Fruit fly (Drosophila melanogaster) whole organism, embryonic: ENCODE results near the gene Flad1.

Experiments
- ATbp ChIP-seq: fragments of 200-800 bp; sonication (Bioruptor generic); optimal IDR thresholded peaks from 2 replicates; lab custom pipeline; 2017; ENCODE audit warnings: missing biosample characterization, mild to moderate bottlenecking, missing genetic modification characterization, missing genetic modification reagents
- Aef1 ChIP-seq: fragments of 200-800 bp; sonication (Bioruptor generic); IDR thresholded peaks from 3 replicates; pipeline ENCODE4 v1.3.6; 2022; ENCODE audit warnings: missing biosample characterization, missing genetic modification characterization
- Bteb2 ChIP-seq: fragments of 200-800 bp; sonication (Bioruptor generic); optimal IDR thresholded peaks from 2 replicates; lab custom pipeline; 2016; ENCODE audit warnings: missing biosample characterization, missing genetic modification characterization
- C15 ChIP-seq: fragments of 200-800 bp; sonication (Bioruptor generic); IDR thresholded peaks from 3 replicates; pipeline ENCODE4 v1.3.6; 2022; ENCODE audit warnings: missing biosample characterization, missing genetic modification characterization
- CG12071 ChIP-seq: fragments of 200-800 bp; sonication (Bioruptor generic); optimal IDR thresholded peaks from 3 replicates; lab custom pipeline; 2018; ENCODE audit warnings: missing biosample characterization, mild to moderate bottlenecking, missing genetic modification characterization
- CG12155 ChIP-seq: fragments of 200-800 bp; sonication (Bioruptor generic); optimal IDR thresholded peaks from 3 replicates; lab custom pipeline; 2016; ENCODE audit warnings: missing biosample characterization, missing genetic modification characterization
- CG12236 ChIP-seq: fragments of 200-800 bp; sonication (Bioruptor generic); optimal IDR thresholded peaks from 2 replicates; lab custom pipeline; 2016; ENCODE audit warnings: missing biosample characterization, missing genetic modification characterization
- CG12299 ChIP-seq: fragments of 200-800 bp; sonication (Bioruptor generic); optimal IDR thresholded peaks from 2 replicates; lab custom pipeline; 2018; ENCODE audit warnings: missing biosample characterization, mild to moderate bottlenecking, missing genetic modification characterization
- CG1233 ChIP-seq: fragments of 200-800 bp; sonication (Bioruptor generic); optimal IDR thresholded peaks from 4 replicates; lab custom pipeline; 2018; ENCODE audit warnings: missing biosample characterization, mild to moderate bottlenecking, missing genetic modification characterization
- CG14441 ChIP-seq: fragments of 200-800 bp; sonication (Bioruptor generic); IDR thresholded peaks from 2 replicates; pipeline ENCODE4 v1.3.6; 2022; ENCODE audit warnings: missing biosample characterization, missing genetic modification characterization
- CG1529 ChIP-seq: fragments of 200-800 bp; sonication (Bioruptor generic); optimal IDR thresholded peaks from 3 replicates; lab custom pipeline; 2018; ENCODE audit warnings: missing biosample characterization, missing genetic modification characterization
- CG15514 ChIP-seq: fragments of 200-800 bp; sonication (Bioruptor generic); optimal IDR thresholded peaks from 3 replicates; lab custom pipeline; 2017; ENCODE audit warnings: missing biosample characterization, missing genetic modification characterization, mild to moderate bottlenecking, moderate library complexity, missing genetic modification reagents
- CG16863 ChIP-seq: fragments of 200-800 bp; sonication (Bioruptor generic); optimal IDR thresholded peaks from 3 replicates; lab custom pipeline; 2016; ENCODE audit warnings: missing biosample characterization, missing genetic modification characterization
- CG17328 ChIP-seq: fragments of 200-800 bp; sonication (Bioruptor generic); IDR thresholded peaks from 2 replicates; pipeline ENCODE4 v1.3.6; 2022; ENCODE audit warnings: missing biosample characterization, missing genetic modification characterization
- CG17568 ChIP-seq: fragments of 200-800 bp; sonication (Bioruptor generic); optimal IDR thresholded peaks from 2 replicates; lab custom pipeline; 2018; ENCODE audit warnings: missing biosample characterization, mild to moderate bottlenecking, missing genetic modification characterization, moderate library complexity
- CG2116 ChIP-seq: fragments of 200-800 bp; sonication (Bioruptor generic); optimal IDR thresholded peaks from 3 replicates; lab custom pipeline; 2018; ENCODE audit warnings: missing biosample characterization, mild to moderate bottlenecking, missing genetic modification characterization
- CG34376 ChIP-seq: fragments of 200-800 bp; sonication (Bioruptor generic); optimal IDR thresholded peaks from 2 replicates; lab custom pipeline; 2018; ENCODE audit warnings: missing biosample characterization, mild to moderate bottlenecking, missing genetic modification characterization
- CG4707 ChIP-seq: fragments of 200-800 bp; sonication (Bioruptor generic); optimal IDR thresholded peaks from 2 replicates; lab custom pipeline; 2018; ENCODE audit warnings: missing biosample characterization, mild to moderate bottlenecking, missing genetic modification characterization, moderate library complexity
- CG7928 ChIP-seq: fragments of 200-800 bp; sonication (Bioruptor generic); optimal IDR thresholded peaks from 2 replicates; lab custom pipeline; 2017; ENCODE audit warnings: missing biosample characterization, mild to moderate bottlenecking, missing genetic modification characterization
- CG8290 ChIP-seq, 3 experiments: fragments of 200-800 bp; sonication (Bioruptor generic); optimal IDR thresholded peaks; 2 replicates each; lab custom pipeline; 2016 to 2019; ENCODE audit warnings: missing biosample characterization in 3 of 3, missing genetic modification characterization in 3 of 3, mild to moderate bottlenecking in 2 of 3, moderate library complexity in 1 of 3
- CG8388 ChIP-seq: fragments of 200-800 bp; sonication (Bioruptor generic); optimal IDR thresholded peaks from 2 replicates; lab custom pipeline; 2019; ENCODE audit warnings: missing biosample characterization, mild to moderate bottlenecking, missing genetic modification characterization, moderate library complexity
- CG9609 ChIP-seq: fragments of 200-800 bp; sonication (Bioruptor generic); optimal IDR thresholded peaks from 3 replicates; lab custom pipeline; 2016; ENCODE audit warnings: missing biosample characterization, missing genetic modification characterization
- D ChIP-seq, 2 experiments: fragments of 200-800 bp in 1 of 2; fragments of >200 bp in 1 of 2; sonication (Bioruptor generic) in 1 of 2; optimal IDR thresholded peaks; 2 replicates in 1 of 2; 3 replicates in 1 of 2; lab custom pipeline; 2017; ENCODE audit warnings: mild to moderate bottlenecking in 1 of 2, missing biosample characterization in 1 of 2, missing genetic modification characterization in 1 of 2, missing genetic modification reagents in 1 of 2
- Dip2 ChIP-seq: fragments of 200-800 bp; sonication (Bioruptor generic); IDR thresholded peaks from 2 replicates; pipeline ENCODE4 v1.3.6; 2022; ENCODE audit warnings: missing biosample characterization, missing genetic modification characterization
- E2f2 ChIP-seq: fragments of 200-800 bp; sonication (Bioruptor generic); IDR thresholded peaks from 2 replicates; pipeline ENCODE4 v1.3.6; 2022; ENCODE audit warnings: missing biosample characterization, missing genetic modification characterization
- Hr39 ChIP-seq: fragments of >200 bp; optimal IDR thresholded peaks from 2 replicates; lab custom pipeline; 2017
- amos ChIP-seq: fragments of 200-800 bp; sonication (Bioruptor generic); IDR thresholded peaks from 2 replicates; pipeline ENCODE4 v1.3.6; 2022; ENCODE audit warnings: missing biosample characterization, missing genetic modification characterization; ENCODE audit not compliant: partially characterized antibody
- bsh ChIP-seq, 2 experiments: fragments of 200-800 bp; sonication (Bioruptor generic); optimal IDR thresholded peaks; 2 replicates each; lab custom pipeline; 2017 to 2018; ENCODE audit warnings: mild to moderate bottlenecking in 2 of 2, missing biosample characterization in 2 of 2, missing genetic modification characterization in 2 of 2, moderate library complexity in 1 of 2
- caup ChIP-seq: fragments of 200-800 bp; sonication (Bioruptor generic); optimal IDR thresholded peaks from 3 replicates; lab custom pipeline; 2017; ENCODE audit warnings: missing biosample characterization, mild to moderate bottlenecking, missing genetic modification characterization, moderate library complexity; ENCODE audit not compliant: severe bottlenecking
- da ChIP-seq: fragments of 200-800 bp; sonication (Bioruptor generic); optimal IDR thresholded peaks from 2 replicates; lab custom pipeline; 2016; ENCODE audit warnings: missing biosample characterization, missing genetic modification characterization
- danr ChIP-seq: fragments of 200-800 bp; sonication (Bioruptor generic); IDR thresholded peaks from 2 replicates; pipeline ENCODE4 v1.3.6; 2022; ENCODE audit warnings: missing biosample characterization, missing genetic modification characterization
- ewg ChIP-seq: fragments of 200-800 bp; sonication (Bioruptor generic); optimal IDR thresholded peaks from 3 replicates; lab custom pipeline; 2017; ENCODE audit warnings: mild to moderate bottlenecking, missing biosample characterization, missing genetic modification reagents, missing genetic modification characterization
- fd3F ChIP-seq: fragments of 200-800 bp; sonication (Bioruptor generic); optimal IDR thresholded peaks from 2 replicates; lab custom pipeline; 2018; ENCODE audit warnings: missing biosample characterization, mild to moderate bottlenecking, missing genetic modification characterization, moderate library complexity
- gfzf ChIP-seq: fragments of 200-800 bp; sonication (Bioruptor generic); optimal IDR thresholded peaks from 2 replicates; lab custom pipeline; 2016; ENCODE audit warnings: missing biosample characterization, mild to moderate bottlenecking, missing genetic modification characterization, moderate library complexity
- hkb ChIP-seq, 2 experiments: fragments of 200-800 bp in 1 of 2; fragments of >200 bp in 1 of 2; sonication (Bioruptor generic) in 1 of 2; IDR thresholded peaks in 1 of 2; optimal IDR thresholded peaks in 1 of 2; 2 replicates each; pipeline versions ENCODE4 v1.3.6 to Lab custom; 2017 to 2022; ENCODE audit warnings: missing biosample characterization in 1 of 2, missing genetic modification characterization in 1 of 2
- jing ChIP-seq: fragments of 200-800 bp; sonication (Bioruptor generic); optimal IDR thresholded peaks from 2 replicates; lab custom pipeline; 2018; ENCODE audit warnings: missing biosample characterization, mild to moderate bottlenecking, missing genetic modification characterization
- jumu ChIP-seq: fragments of 200-800 bp; sonication (Bioruptor generic); optimal IDR thresholded peaks from 3 replicates; lab custom pipeline; 2016; ENCODE audit warnings: missing biosample characterization, missing genetic modification characterization
- knrl ChIP-seq: fragments of 200-800 bp; sonication (Bioruptor generic); IDR thresholded peaks from 3 replicates; pipeline ENCODE4 v1.3.6; 2022; ENCODE audit warnings: missing biosample characterization, missing genetic modification characterization; ENCODE audit not compliant: partially characterized antibody
- lab ChIP-seq: fragments of 200-800 bp; sonication (Bioruptor generic); optimal IDR thresholded peaks from 3 replicates; lab custom pipeline; 2017; ENCODE audit warnings: missing biosample characterization, missing genetic modification characterization, mild to moderate bottlenecking, moderate library complexity, missing genetic modification reagents
- mirr ChIP-seq: fragments of 200-800 bp; sonication (Bioruptor generic); optimal IDR thresholded peaks from 3 replicates; lab custom pipeline; 2018; ENCODE audit warnings: missing biosample characterization, mild to moderate bottlenecking, missing genetic modification characterization
- odd ChIP-seq: fragments of 200-800 bp; sonication (Bioruptor generic); optimal IDR thresholded peaks from 2 replicates; lab custom pipeline; 2017; ENCODE audit warnings: missing biosample characterization, mild to moderate bottlenecking, missing genetic modification characterization
- pum ChIP-seq: fragments of 200-800 bp; sonication (Bioruptor generic); optimal IDR thresholded peaks from 2 replicates; lab custom pipeline; 2016; ENCODE audit warnings: missing biosample characterization, missing genetic modification characterization
- repo ChIP-seq: fragments of 200-800 bp; sonication (Bioruptor generic); optimal IDR thresholded peaks from 2 replicates; lab custom pipeline; 2016; ENCODE audit warnings: missing biosample characterization, missing genetic modification characterization
- sens ChIP-seq: fragments of 200-800 bp; sonication (Bioruptor generic); peaks from one replicate; lab custom pipeline; 2016; ENCODE audit warnings: missing biosample characterization, missing genetic modification characterization
- stwl ChIP-seq: fragments of 200-800 bp; sonication (Bioruptor generic); optimal IDR thresholded peaks from 3 replicates; lab custom pipeline; 2018; ENCODE audit warnings: missing biosample characterization, mild to moderate bottlenecking, missing genetic modification characterization, moderate library complexity
- tio ChIP-seq: fragments of 200-800 bp; sonication (Bioruptor generic); optimal IDR thresholded peaks from 2 replicates; lab custom pipeline; 2017; ENCODE audit warnings: missing biosample characterization, missing genetic modification characterization, inconsistent platforms
- trh ChIP-seq: fragments of 200-800 bp; sonication (Bioruptor generic); optimal IDR thresholded peaks from 2 replicates; lab custom pipeline; 2016; ENCODE audit warnings: missing biosample characterization, missing genetic modification characterization
- vvl ChIP-seq: fragments of 200-800 bp; sonication (Bioruptor generic); IDR thresholded peaks from 2 replicates; pipeline ENCODE4 v1.3.6; 2022; ENCODE audit warnings: missing biosample characterization, missing genetic modification characterization
- wdn ChIP-seq: fragments of 200-800 bp; sonication (Bioruptor generic); IDR thresholded peaks from 2 replicates; pipeline ENCODE4 v1.3.6; 2022; ENCODE audit warnings: missing biosample characterization, missing genetic modification characterization
- zfh2 ChIP-seq: fragments of 200-800 bp; sonication (Bioruptor generic); optimal IDR thresholded peaks from 2 replicates; lab custom pipeline; 2016; ENCODE audit warnings: missing biosample characterization, missing genetic modification characterization

The Flad1 gene

DNA sequence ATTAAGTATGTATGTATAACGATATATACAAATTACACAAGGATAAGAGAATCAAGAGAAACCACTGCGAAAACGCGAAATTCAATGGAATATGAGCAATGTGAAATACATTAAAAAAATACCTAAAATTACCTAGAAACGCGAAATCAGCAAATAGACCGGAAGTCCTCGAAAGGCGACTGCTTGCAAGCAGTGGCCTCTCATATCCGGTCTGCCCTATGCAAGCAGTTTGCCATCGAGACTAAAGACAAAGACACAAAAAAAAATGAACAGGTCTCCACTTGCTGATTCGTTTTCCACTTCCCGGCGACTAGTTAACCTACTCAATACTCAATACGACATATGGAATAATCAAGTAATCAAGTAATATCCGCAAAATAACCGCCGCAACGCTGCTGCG lies 44.4 kb upstream of the Flad1 start:
- TF ChIP-seq CG17328 (peak; percentile 50), zfh2 (GFP tag; lab: Kevin White, UChicago) (no peak), CG8290 (GFP tag; optimal IDR thresholded peaks at IDR 0.05; lab: Kevin White, UChicago) (no peak), CG8290 (tag; optimal IDR thresholded peaks at IDR 0.05; lab: Kevin White, UChicago) (peak in 1 of 2 experiments; percentile 60), trh (GFP tag; lab: Kevin White, UChicago) (no peak), knrl (GFP tag; lab: Robert Waterston, UW) (no peak), CG14441 (GFP tag; lab: Robert Waterston, UW) (no peak), odd (peak; percentile 17), sens (peak; percentile 50), stwl (tag; lab: Kevin White, UChicago) (peak; percentile 62), CG4707 (GFP tag; lab: Kevin White, UChicago) (peak; percentile 43), amos (no peak), Hr39 (no peak), jumu (no peak), Aef1 (no peak), danr (GFP tag; lab: Robert Waterston, UW) (no peak), CG17568 (GFP tag; lab: Kevin White, UChicago) (peak; percentile 4), CG1233 (peak; percentile 67), CG12236 (GFP tag; lab: Kevin White, UChicago) (no peak), CG8388 (peak; percentile 4), bsh (GFP tag; optimal IDR thresholded peaks at IDR 0.05; lab: Kevin White, UChicago) (no peak), CG12299 (no peak), repo (GFP tag; lab: Kevin White, UChicago) (no peak), da (GFP tag; lab: Kevin White, UChicago) (no peak), lab (peak; percentile 58), E2f2 (GFP tag; lab: Robert Waterston, UW) (no peak), CG34376 (GFP tag; lab: Kevin White, UChicago) (peak; percentile 74), Dip2 (GFP tag; lab: Robert Waterston, UW) (no peak), mirr (GFP tag; lab: Kevin White, UChicago) (no peak), CG12155 (GFP tag; lab: Kevin White, UChicago) (no peak), fd3F (GFP tag; lab: Kevin White, UChicago) (no peak), CG12071 (GFP tag; lab: Kevin White, UChicago) (no peak), CG2116 (GFP tag; lab: Kevin White, UChicago) (peak; percentile 5), pum (GFP tag; lab: Kevin White, UChicago) (no peak), ewg (peak; percentile 74), C15 (no peak), CG1529 (GFP tag; lab: Kevin White, UChicago) (peak; percentile 9), vvl (no peak), CG9609 (GFP tag; lab: Kevin White, UChicago) (no peak), wdn (GFP tag; lab: Robert Waterston, UW) (no peak), D (optimal IDR thresholded peaks at IDR 0.05; lab: Kevin White, UChicago) (no peak), D (GFP tag; optimal IDR thresholded peaks at IDR 0.05; lab: Kevin White, UChicago) (peak; percentile 35), CG7928 (GFP tag; lab: Kevin White, UChicago) (no peak), hkb (optimal IDR thresholded peaks at IDR 0.05; lab: Kevin White, UChicago) (no peak), hkb (GFP tag; IDR thresholded peaks at IDR 0.05; lab: Robert Waterston, UW) (no peak), gfzf (GFP tag; lab: Kevin White, UChicago) (no peak), caup (GFP tag; lab: Kevin White, UChicago) (peak; percentile 51), jing (GFP tag; lab: Kevin White, UChicago) (no peak), tio (GFP tag; lab: Kevin White, UChicago) (no peak), Bteb2 (GFP tag; lab: Kevin White, UChicago) (no peak), CG15514 (GFP tag; lab: Kevin White, UChicago) (peak; percentile 18), CG16863 (GFP tag; lab: Kevin White, UChicago) (no peak), ATbp (GFP tag; lab: Kevin White, UChicago) (peak; percentile 31)
